1 fruit fly cellular context compared by ENCODE assay signal in genomic region chr3R:30325442-30326058, dm6.
A peak's percentile ranks its signal among the peaks of the same experiment; 100 is the strongest.
TF ChIP-seq lines count a peak whose summit lies in the region.

No protein-coding gene starts in this region.

TF ChIP-seq in whole organism, embryonic, 481 proteins besides CTCF, POLR2A, EP300 and RAD21 (continued from another document and continues in another):
- TF ChIP-seq dati (GFP tag; IDR thresholded peaks at IDR 0.05; lab: Robert Waterston, UW), result no peak
- peak; percentile 48 for TF ChIP-seq CG7556 (GFP tag; optimal IDR thresholded peaks at IDR 0.05; lab: Kevin White, UChicago)
- peak; percentile 53; the same call in 1 of the 2 replicates for TF ChIP-seq lmd (GFP tag; IDR thresholded peaks at IDR 0.05; lab: Robert Waterston, UW)
- TF ChIP-seq Camta (GFP tag; optimal IDR thresholded peaks at IDR 0.05; lab: Kevin White, UChicago), result no peak
- TF ChIP-seq ssp (GFP tag; IDR thresholded peaks at IDR 0.05; lab: Robert Waterston, UW), result peak; percentile 22; the same call in 1 of the 2 replicates
- TF ChIP-seq lilli (GFP tag; optimal IDR thresholded peaks at IDR 0.05; lab: Kevin White, UChicago), result peak; percentile 59
- TF ChIP-seq Sox102F (GFP tag; optimal IDR thresholded peaks at IDR 0.05; lab: Kevin White, UChicago), result no peak
- TF ChIP-seq abd-A (tag; optimal IDR thresholded peaks at IDR 0.05; lab: Kevin White, UChicago), result peak; percentile 19
- TF ChIP-seq bsh (GFP tag; optimal IDR thresholded peaks at IDR 0.05; lab: Kevin White, UChicago), result peak in 1 of 2 experiments; percentile 13
- no peak for TF ChIP-seq otp (GFP tag; IDR thresholded peaks at IDR 0.05; lab: Robert Waterston, UW)
- TF ChIP-seq CG7372 (GFP tag; IDR thresholded peaks at IDR 0.05; lab: Robert Waterston, UW), result 0 out of 2 replicates have a peak, but pooled peaks have one; percentile 38
- TF ChIP-seq CG1792 (GFP tag; optimal IDR thresholded peaks at IDR 0.05; lab: Kevin White, UChicago), result no peak
- no peak for TF ChIP-seq HLH54F (GFP tag; optimal IDR thresholded peaks at IDR 0.05; lab: Kevin White, UChicago)
- TF ChIP-seq mld (GFP tag; IDR thresholded peaks at IDR 0.05; lab: Robert Waterston, UW; ENCODE audit: partially characterized antibody), result no peak
- no peak for TF ChIP-seq CG32767 (GFP tag; IDR thresholded peaks at IDR 0.05; lab: Robert Waterston, UW)
- no peak for TF ChIP-seq Bgb (GFP tag; IDR thresholded peaks at IDR 0.05; lab: Robert Waterston, UW; ENCODE audit: partially characterized antibody)
- TF ChIP-seq grn (GFP tag; optimal IDR thresholded peaks at IDR 0.05; lab: Kevin White, UChicago), result no peak
- TF ChIP-seq CG33213 (GFP tag; optimal IDR thresholded peaks at IDR 0.05; lab: Kevin White, UChicago), result no peak
- peak in 1 of 2 experiments; percentile 42 for TF ChIP-seq Trl (optimal IDR thresholded peaks at IDR 0.05; lab: Kevin White, UChicago)
- TF ChIP-seq Trl (GFP tag; optimal IDR thresholded peaks at IDR 0.05; lab: Kevin White, UChicago), result no peak
- TF ChIP-seq hth (optimal IDR thresholded peaks at IDR 0.05; lab: Kevin White, UChicago), result no peak
- TF ChIP-seq dysf (GFP tag; IDR thresholded peaks at IDR 0.05; lab: Robert Waterston, UW), result peak; percentile 69; the same call in 2 of the 3 replicates
- no peak for TF ChIP-seq eve (GFP tag; optimal IDR thresholded peaks at IDR 0.05; lab: Kevin White, UChicago)
- no peak for TF ChIP-seq pfk (GFP tag; optimal IDR thresholded peaks at IDR 0.05; lab: Kevin White, UChicago)
- TF ChIP-seq knrl (GFP tag; IDR thresholded peaks at IDR 0.05; lab: Robert Waterston, UW; ENCODE audit: partially characterized antibody), result no peak
- TF ChIP-seq CG18262 (tag; optimal IDR thresholded peaks at IDR 0.05; lab: Kevin White, UChicago), result no peak
- TF ChIP-seq row (GFP tag; IDR thresholded peaks at IDR 0.05; lab: Robert Waterston, UW), result peak; percentile 51; the same call in 2 of the 3 replicates
- TF ChIP-seq chn (GFP tag; optimal IDR thresholded peaks at IDR 0.05; lab: Kevin White, UChicago), result no peak
- TF ChIP-seq Tbp (GFP tag; optimal IDR thresholded peaks at IDR 0.05; lab: Kevin White, UChicago), result no peak
- no peak for TF ChIP-seq NK7.1 (GFP tag; optimal IDR thresholded peaks at IDR 0.05; lab: Kevin White, UChicago)
- peak; percentile 61; the same call in 1 of the 2 replicates for TF ChIP-seq Taf1 (GFP tag; IDR thresholded peaks at IDR 0.05; lab: Robert Waterston, UW)
- 0 out of 2 replicates have a peak, but pooled peaks have one; percentile 58 for TF ChIP-seq vvl (GFP tag; IDR thresholded peaks at IDR 0.05; lab: Robert Waterston, UW)
- no peak for TF ChIP-seq CG13775 (GFP tag; optimal IDR thresholded peaks at IDR 0.05; lab: Kevin White, UChicago)
- TF ChIP-seq Chrac-16 (GFP tag; optimal IDR thresholded peaks at IDR 0.05; lab: Kevin White, UChicago), result no peak
- 0 out of 2 replicates have a peak, but pooled peaks have one; percentile 12 for TF ChIP-seq CG31441 (GFP tag; IDR thresholded peaks at IDR 0.05; lab: Robert Waterston, UW)
- TF ChIP-seq CG12769 (tag; optimal IDR thresholded peaks at IDR 0.05; lab: Kevin White, UChicago), result peak; percentile 28
- no peak for TF ChIP-seq CG1233 (GFP tag; optimal IDR thresholded peaks at IDR 0.05; lab: Kevin White, UChicago)
- no peak for TF ChIP-seq fru (optimal IDR thresholded peaks at IDR 0.05; lab: Kevin White, UChicago)
- no peak for TF ChIP-seq CG11085 (GFP tag; IDR thresholded peaks at IDR 0.05; lab: Robert Waterston, UW)
- no peak for TF ChIP-seq ERR (GFP tag; optimal IDR thresholded peaks at IDR 0.05; lab: Kevin White, UChicago)
- no peak for TF ChIP-seq nmo (GFP tag; optimal IDR thresholded peaks at IDR 0.05; lab: Kevin White, UChicago)
- no peak for TF ChIP-seq CG8388 (GFP tag; optimal IDR thresholded peaks at IDR 0.05; lab: Kevin White, UChicago)
- TF ChIP-seq pnt (GFP tag; optimal IDR thresholded peaks at IDR 0.05; lab: Kevin White, UChicago), result no peak
- TF ChIP-seq CG2712 (tag; optimal IDR thresholded peaks at IDR 0.05; lab: Kevin White, UChicago), result no peak
- peak; percentile 37; the same call in 1 of the 2 replicates for TF ChIP-seq CG6272 (GFP tag; IDR thresholded peaks at IDR 0.05; lab: Robert Waterston, UW)
- TF ChIP-seq ash1 (GFP tag; optimal IDR thresholded peaks at IDR 0.05; lab: Kevin White, UChicago), result no peak
- TF ChIP-seq tna (GFP tag; IDR thresholded peaks at IDR 0.05; lab: Robert Waterston, UW; ENCODE audit: partially characterized antibody), result no peak
- TF ChIP-seq CG9727 (GFP tag; optimal IDR thresholded peaks at IDR 0.05; lab: Kevin White, UChicago), result peak; percentile 50
- 0 out of 3 replicates have a peak, but pooled peaks have one; percentile 17 for TF ChIP-seq Aef1 (GFP tag; IDR thresholded peaks at IDR 0.05; lab: Robert Waterston, UW)
- TF ChIP-seq mirr (GFP tag; optimal IDR thresholded peaks at IDR 0.05; lab: Kevin White, UChicago), result no peak
- peak; percentile 65 for TF ChIP-seq CG13894 (tag; optimal IDR thresholded peaks at IDR 0.05; lab: Kevin White, UChicago)
- no peak for TF ChIP-seq Dp (GFP tag; optimal IDR thresholded peaks at IDR 0.05; lab: Kevin White, UChicago)
- no peak for TF ChIP-seq ken (GFP tag; IDR thresholded peaks at IDR 0.05; lab: Robert Waterston, UW)
- TF ChIP-seq crc (GFP tag; optimal IDR thresholded peaks at IDR 0.05; lab: Kevin White, UChicago), result no peak
- TF ChIP-seq Rfx (GFP tag; IDR thresholded peaks at IDR 0.05; lab: Robert Waterston, UW), result peak; percentile 69
- TF ChIP-seq Ets65A (GFP tag; lab: Kevin White, UChicago), result peak; percentile 89
- TF ChIP-seq Elba2 (GFP tag; optimal IDR thresholded peaks at IDR 0.05; lab: Kevin White, UChicago), result no peak
- TF ChIP-seq usp (GFP tag; optimal IDR thresholded peaks at IDR 0.05; lab: Kevin White, UChicago), result no peak
- TF ChIP-seq zf30C (GFP tag; optimal IDR thresholded peaks at IDR 0.05; lab: Kevin White, UChicago), result no peak
- no peak for TF ChIP-seq CG18476 (GFP tag; optimal IDR thresholded peaks at IDR 0.05; lab: Kevin White, UChicago)
- peak; percentile 38 for TF ChIP-seq CG7786 (GFP tag; optimal IDR thresholded peaks at IDR 0.05; lab: Kevin White, UChicago)
- no peak for TF ChIP-seq tup (GFP tag; optimal IDR thresholded peaks at IDR 0.05; lab: Kevin White, UChicago)
- TF ChIP-seq CG13123 (GFP tag; optimal IDR thresholded peaks at IDR 0.05; lab: Kevin White, UChicago), result no peak
- TF ChIP-seq Sry-δ (GFP tag; optimal IDR thresholded peaks at IDR 0.05; lab: Kevin White, UChicago), result no peak
- TF ChIP-seq her (GFP tag; optimal IDR thresholded peaks at IDR 0.05; lab: Kevin White, UChicago), result no peak
- no peak for TF ChIP-seq CG3065 (GFP tag; optimal IDR thresholded peaks at IDR 0.05; lab: Kevin White, UChicago)
- peak; percentile 47; the same call in 1 of the 2 replicates for TF ChIP-seq CG32772 (GFP tag; IDR thresholded peaks at IDR 0.05; lab: Robert Waterston, UW)
- TF ChIP-seq unpg (GFP tag; optimal IDR thresholded peaks at IDR 0.05; lab: Kevin White, UChicago), result no peak
- TF ChIP-seq Dfd (GFP tag; optimal IDR thresholded peaks at IDR 0.05; lab: Kevin White, UChicago), result no peak
- peak; percentile 54 for TF ChIP-seq NFAT (GFP tag; IDR thresholded peaks at IDR 0.05; lab: Robert Waterston, UW)
- TF ChIP-seq ranshi (GFP tag; IDR thresholded peaks at IDR 0.05; lab: Robert Waterston, UW), result no peak
- TF ChIP-seq CG4730 (GFP tag; IDR thresholded peaks at IDR 0.05; lab: Robert Waterston, UW), result no peak
- TF ChIP-seq tap (tag; optimal IDR thresholded peaks at IDR 0.05; lab: Kevin White, UChicago), result no peak
- TF ChIP-seq CG3726 (GFP tag; IDR thresholded peaks at IDR 0.05; lab: Robert Waterston, UW), result no peak
- TF ChIP-seq CG11398 (GFP tag; optimal IDR thresholded peaks at IDR 0.05; lab: Kevin White, UChicago), result no peak
- TF ChIP-seq gsb (GFP tag; IDR thresholded peaks at IDR 0.05; lab: Robert Waterston, UW), result no peak
- TF ChIP-seq CG6689 (GFP tag; IDR thresholded peaks at IDR 0.05; lab: Robert Waterston, UW), result no peak
- TF ChIP-seq jing (GFP tag; optimal IDR thresholded peaks at IDR 0.05; lab: Kevin White, UChicago), result no peak
- TF ChIP-seq Atf-2 (GFP tag; optimal IDR thresholded peaks at IDR 0.05; lab: Kevin White, UChicago), result no peak
- no peak for TF ChIP-seq slou (GFP tag; optimal IDR thresholded peaks at IDR 0.05; lab: Kevin White, UChicago)
- no peak for TF ChIP-seq ci (GFP tag; IDR thresholded peaks at IDR 0.05; lab: Robert Waterston, UW)
- no peak for TF ChIP-seq dan (GFP tag; IDR thresholded peaks at IDR 0.05; lab: Robert Waterston, UW)
- no peak for TF ChIP-seq CG6813 (GFP tag; optimal IDR thresholded peaks at IDR 0.05; lab: Kevin White, UChicago)
- no peak for TF ChIP-seq az2 (GFP tag; optimal IDR thresholded peaks at IDR 0.05; lab: Kevin White, UChicago)
- peak; percentile 4 for TF ChIP-seq Dip3 (GFP tag; optimal IDR thresholded peaks at IDR 0.05; lab: Kevin White, UChicago)
- TF ChIP-seq Fer2 (tag; optimal IDR thresholded peaks at IDR 0.05; lab: Kevin White, UChicago), result peak; percentile 18
- TF ChIP-seq CG12236 (GFP tag; optimal IDR thresholded peaks at IDR 0.05; lab: Kevin White, UChicago), result no peak
- no peak for TF ChIP-seq ato (GFP tag; IDR thresholded peaks at IDR 0.05; lab: Robert Waterston, UW; ENCODE audit: partially characterized antibody)
- TF ChIP-seq dimm (GFP tag; IDR thresholded peaks at IDR 0.05; lab: Robert Waterston, UW), result no peak
- TF ChIP-seq kay (GFP tag; optimal IDR thresholded peaks at IDR 0.05; lab: Kevin White, UChicago), result no peak
- TF ChIP-seq CG9876 (GFP tag; optimal IDR thresholded peaks at IDR 0.05; lab: Kevin White, UChicago), result no peak
- TF ChIP-seq cato (GFP tag; optimal IDR thresholded peaks at IDR 0.05; lab: Kevin White, UChicago; ENCODE audit: borderline replicate concordance), result no peak
- no peak for TF ChIP-seq CG17912 (GFP tag; optimal IDR thresholded peaks at IDR 0.05; lab: Kevin White, UChicago)
- no peak for TF ChIP-seq en (GFP tag; optimal IDR thresholded peaks at IDR 0.05; lab: Kevin White, UChicago)
- no peak for TF ChIP-seq TFAM (GFP tag; optimal IDR thresholded peaks at IDR 0.05; lab: Kevin White, UChicago)
- peak; percentile 42 for TF ChIP-seq CG15514 (GFP tag; optimal IDR thresholded peaks at IDR 0.05; lab: Kevin White, UChicago)
- TF ChIP-seq pan (optimal IDR thresholded peaks at IDR 0.05; lab: Kevin White, UChicago), result no peak
- TF ChIP-seq pan (GFP tag; optimal IDR thresholded peaks at IDR 0.05 in 1 of 2, IDR thresholded peaks at IDR 0.05 in 1 of 2), result peak in 1 of 2 experiments; percentile 61
- no peak for TF ChIP-seq CrebB (tag; optimal IDR thresholded peaks at IDR 0.05; lab: Kevin White, UChicago)
- TF ChIP-seq ap (GFP tag; IDR thresholded peaks at IDR 0.05; lab: Robert Waterston, UW), result no peak
- peak; percentile 30 for TF ChIP-seq zfh2 (GFP tag; optimal IDR thresholded peaks at IDR 0.05; lab: Kevin White, UChicago)
- TF ChIP-seq CG10979 (tag; optimal IDR thresholded peaks at IDR 0.05; lab: Kevin White, UChicago), result no peak
- no peak for TF ChIP-seq tin (GFP tag; optimal IDR thresholded peaks at IDR 0.05; lab: Kevin White, UChicago)
- TF ChIP-seq CG9437 (GFP tag; optimal IDR thresholded peaks at IDR 0.05; lab: Kevin White, UChicago), result no peak
- no peak for TF ChIP-seq MTF-1 (GFP tag; optimal IDR thresholded peaks at IDR 0.05; lab: Kevin White, UChicago; ENCODE audit: borderline replicate concordance)
- peak; percentile 49; the same call in 1 of the 2 replicates for TF ChIP-seq CG14441 (GFP tag; IDR thresholded peaks at IDR 0.05; lab: Robert Waterston, UW)
- no peak for TF ChIP-seq CG6654 (GFP tag; optimal IDR thresholded peaks at IDR 0.05; lab: Kevin White, UChicago)
- TF ChIP-seq seq (GFP tag; IDR thresholded peaks at IDR 0.05; lab: Robert Waterston, UW), result 0 out of 2 replicates have a peak, but pooled peaks have one; percentile 23
- no peak for TF ChIP-seq Max (GFP tag; optimal IDR thresholded peaks at IDR 0.05; lab: Kevin White, UChicago)
- TF ChIP-seq gro (GFP tag; optimal IDR thresholded peaks at IDR 0.05; lab: Kevin White, UChicago), result peak; percentile 12
- no peak for TF ChIP-seq Doc3 (GFP tag; IDR thresholded peaks at IDR 0.05; lab: Robert Waterston, UW; ENCODE audit: partially characterized antibody)
- TF ChIP-seq corto (GFP tag; optimal IDR thresholded peaks at IDR 0.05; lab: Kevin White, UChicago), result no peak
- no peak for TF ChIP-seq Eip74EF (GFP tag; optimal IDR thresholded peaks at IDR 0.05; lab: Kevin White, UChicago)
- no peak for TF ChIP-seq CG8944 (GFP tag; optimal IDR thresholded peaks at IDR 0.05; lab: Kevin White, UChicago)
- TF ChIP-seq CG17568 (GFP tag; optimal IDR thresholded peaks at IDR 0.05; lab: Kevin White, UChicago), result no peak
- no peak for TF ChIP-seq stwl (tag; optimal IDR thresholded peaks at IDR 0.05; lab: Kevin White, UChicago)
- no peak for TF ChIP-seq CG33557 (GFP tag; optimal IDR thresholded peaks at IDR 0.05; lab: Kevin White, UChicago)
- TF ChIP-seq CG3407 (GFP tag; optimal IDR thresholded peaks at IDR 0.05; lab: Kevin White, UChicago), result no peak
- no peak for TF ChIP-seq Atf3 (GFP tag; optimal IDR thresholded peaks at IDR 0.05; lab: Kevin White, UChicago)
- no peak for TF ChIP-seq gt (GFP tag; IDR thresholded peaks at IDR 0.05; lab: Robert Waterston, UW)
- no peak for TF ChIP-seq vfl (GFP tag; optimal IDR thresholded peaks at IDR 0.05; lab: Kevin White, UChicago)
- TF ChIP-seq dpn (GFP tag; optimal IDR thresholded peaks at IDR 0.05; lab: Kevin White, UChicago), result no peak
- no peak for TF ChIP-seq sd (tag; optimal IDR thresholded peaks at IDR 0.05; lab: Kevin White, UChicago)
- no peak for TF ChIP-seq CG16863 (GFP tag; optimal IDR thresholded peaks at IDR 0.05; lab: Kevin White, UChicago)
- TF ChIP-seq odd (GFP tag; optimal IDR thresholded peaks at IDR 0.05; lab: Kevin White, UChicago), result no peak
- TF ChIP-seq CG2199 (GFP tag; IDR thresholded peaks at IDR 0.05; lab: Robert Waterston, UW), result no peak
- TF ChIP-seq Opbp (GFP tag; IDR thresholded peaks at IDR 0.05; lab: Robert Waterston, UW; ENCODE audit: partially characterized antibody), result no peak
- TF ChIP-seq so (GFP tag; IDR thresholded peaks at IDR 0.05; lab: Robert Waterston, UW), result no peak
- TF ChIP-seq Meics (GFP tag; optimal IDR thresholded peaks at IDR 0.05; lab: Kevin White, UChicago), result peak; percentile 84
- no peak for TF ChIP-seq inv (GFP tag; IDR thresholded peaks at IDR 0.05; lab: Robert Waterston, UW; ENCODE audit: partially characterized antibody)
- no peak for TF ChIP-seq CG12071 (GFP tag; optimal IDR thresholded peaks at IDR 0.05; lab: Kevin White, UChicago)
- no peak for TF ChIP-seq tio (GFP tag; optimal IDR thresholded peaks at IDR 0.05; lab: Kevin White, UChicago)
- peak; percentile 20 for TF ChIP-seq CG7928 (GFP tag; optimal IDR thresholded peaks at IDR 0.05; lab: Kevin White, UChicago)
- no peak for TF ChIP-seq CG1832 (GFP tag; optimal IDR thresholded peaks at IDR 0.05; lab: Kevin White, UChicago)
- TF ChIP-seq CG7987 (GFP tag; optimal IDR thresholded peaks at IDR 0.05; lab: Kevin White, UChicago), result no peak
